Worm (Caenorhabditis elegans): ENCODE results near the gene F54D5.5.
A peak's percentile ranks its signal among the peaks of the same experiment; 100 is the strongest.

Gene F54D5.5

ce11 chrII:11578327-11578726 lies 11.5 kb upstream of the F54D5.5 start, which contains the start of gene smc-6:
TSS of gene smc-6 (plus strand) at chrII:11578716.
- TF ChIP-seq aly-2 (tag; optimal IDR thresholded peaks at IDR 0.05) (no peak), nhr-23 (tag; optimal IDR thresholded peaks at IDR 0.05) (no peak), C34F6.9 (tag; optimal IDR thresholded peaks at IDR 0.05) (peak; percentile 57), fos-1 (tag; optimal IDR thresholded peaks at IDR 0.05) (peak; percentile 45), unc-62 (GFP tag; optimal IDR thresholded peaks at IDR 0.05) (no peak), gmeb-1 (tag; optimal IDR thresholded peaks at IDR 0.05) (peak; percentile 7), nhr-129 (tag; optimal IDR thresholded peaks at IDR 0.05) (peak; percentile 68), unc-55 (GFP tag; optimal IDR thresholded peaks at IDR 0.05) (peak; percentile 85), mab-5 (tag; optimal IDR thresholded peaks at IDR 0.05) (no peak)

- TF ChIP-seq egl-27 (tag; optimal IDR thresholded peaks at IDR 0.05) = no peak
- no peak for TF ChIP-seq unc-39 (tag; optimal IDR thresholded peaks at IDR 0.05)
- no peak for TF ChIP-seq mab-5 (tag; optimal IDR thresholded peaks at IDR 0.05)
- no peak for TF ChIP-seq elt-1 (tag; optimal IDR thresholded peaks at IDR 0.05)
These were observed 11.0 kb upstream of the F54D5.5 start for ce11 chrII:11577861-11578260.

- TF ChIP-seq fos-1 (tag; optimal IDR thresholded peaks at IDR 0.05) (peak; percentile 67), sma-9 (GFP tag; optimal IDR thresholded peaks at IDR 0.05) (no peak), sma-9 (tag; optimal IDR thresholded peaks at IDR 0.05) (no peak), snpc-4 (tag; optimal IDR thresholded peaks at IDR 0.05) (no peak), elt-3 (tag; optimal IDR thresholded peaks at IDR 0.05) (no peak), nhr-129 (tag; optimal IDR thresholded peaks at IDR 0.05) (peak; percentile 15), nhr-6 (tag; optimal IDR thresholded peaks at IDR 0.05) (no peak), elt-1 (tag; optimal IDR thresholded peaks at IDR 0.05) (no peak), ama-1 (optimal IDR thresholded peaks at IDR 0.05) (no peak), lin-13 (GFP tag; optimal IDR thresholded peaks at IDR 0.05) (peak; percentile 3), ztf-11 (tag; optimal IDR thresholded peaks at IDR 0.05) (no peak)
These were observed 10.6 kb upstream of the F54D5.5 start, which contains the start of gene pcs-1 for ce11 chrII:11577397-11577796. TSS of gene pcs-1 (minus strand) at chrII:11577740.

ce11 chrII:11572944-11573343 lies 6.1 kb upstream of the F54D5.5 start, which contains the start of gene F54D5.2:
TSS of gene F54D5.2 (plus strand) at chrII:11573180.
- TF ChIP-seq nhr-11 (tag; optimal IDR thresholded peaks at IDR 0.05) = no peak
- TF ChIP-seq unc-55 (GFP tag; optimal IDR thresholded peaks at IDR 0.05) = no peak
- TF ChIP-seq nhr-21 (tag; optimal IDR thresholded peaks at IDR 0.05) = no peak
- no peak for TF ChIP-seq elt-3 (tag; optimal IDR thresholded peaks at IDR 0.05)
- no peak for TF ChIP-seq sma-3 (GFP tag; optimal IDR thresholded peaks at IDR 0.05)
- no peak for TF ChIP-seq nhr-12 (tag; optimal IDR thresholded peaks at IDR 0.05)
- no peak for TF ChIP-seq mab-5 (tag; optimal IDR thresholded peaks at IDR 0.05)
- no peak for TF ChIP-seq egl-27 (tag; optimal IDR thresholded peaks at IDR 0.05)
- no peak for TF ChIP-seq dmd-4 (tag; optimal IDR thresholded peaks at IDR 0.05)
- no peak for TF ChIP-seq aly-2 (tag; optimal IDR thresholded peaks at IDR 0.05)

- TF ChIP-seq skn-1 (tag; optimal IDR thresholded peaks at IDR 0.05) = no peak
- TF ChIP-seq mdl-1 (tag; optimal IDR thresholded peaks at IDR 0.05) = no peak
- TF ChIP-seq aly-2 (tag; optimal IDR thresholded peaks at IDR 0.05) = no peak
- TF ChIP-seq lin-13 (GFP tag; optimal IDR thresholded peaks at IDR 0.05) = no peak
- peak; percentile 87 for TF ChIP-seq fos-1 (tag; optimal IDR thresholded peaks at IDR 0.05)
- TF ChIP-seq ztf-4 (tag; optimal IDR thresholded peaks at IDR 0.05) = no peak
- no peak for TF ChIP-seq ama-1 (optimal IDR thresholded peaks at IDR 0.05)
These were observed 4.5 kb upstream of the F54D5.5 start, which contains the start of gene F54D5.3 for ce11 chrII:11571260-11571854. TSS of gene F54D5.3 (plus strand) at chrII:11571805.

- TF ChIP-seq sma-9 (GFP tag; optimal IDR thresholded peaks at IDR 0.05) = no peak
- no peak for TF ChIP-seq sma-9 (tag; optimal IDR thresholded peaks at IDR 0.05)
- peak; percentile 82 for TF ChIP-seq fos-1 (tag; optimal IDR thresholded peaks at IDR 0.05)
These were observed 2.5 kb upstream of the F54D5.5 start, which contains the start of the genes F54D5.23 and F54D5.4 for ce11 chrII:11569213-11569868. TSS of gene F54D5.23 (minus strand) at chrII:11569287. TSS of gene F54D5.4 (plus strand) at chrII:11569818.

- TF ChIP-seq unc-55 (GFP tag; optimal IDR thresholded peaks at IDR 0.05) (no peak), nhr-6 (tag; optimal IDR thresholded peaks at IDR 0.05) (no peak), C34F6.9 (tag; optimal IDR thresholded peaks at IDR 0.05) (no peak), nhr-25 (tag; optimal IDR thresholded peaks at IDR 0.05) (no peak), Y55F3AM.14 (GFP tag; optimal IDR thresholded peaks at IDR 0.05) (no peak), alr-1 (tag; optimal IDR thresholded peaks at IDR 0.05) (no peak), blmp-1 (tag; optimal IDR thresholded peaks at IDR 0.05; ENCODE audit: insufficient read depth) (no peak), ceh-82 (tag; optimal IDR thresholded peaks at IDR 0.05) (no peak), sem-4 (tag; optimal IDR thresholded peaks at IDR 0.05) (no peak), unc-62 (GFP tag; optimal IDR thresholded peaks at IDR 0.05) (no peak), mbf-1 (tag; optimal IDR thresholded peaks at IDR 0.05) (no peak), aly-2 (tag; optimal IDR thresholded peaks at IDR 0.05) (no peak)
These were observed 1.9 kb upstream of the F54D5.5 start for ce11 chrII:11568670-11569069.

Measured in whole organism, L2 larva.